Fruit fly (Drosophila melanogaster) whole organism, pupa: ENCODE results near the gene Atpalpha.
A peak's percentile ranks its signal among the peaks of the same experiment; 100 is the strongest.

Experiments used
- CG10348 ChIP-seq: fragments of 200-800 bp; sonication (Bioruptor generic); IDR thresholded peaks from 2 replicates; pipeline ENCODE4 v1.3.6; 2022; ENCODE audit warnings: missing biosample characterization, missing genetic modification characterization
- CG12605 ChIP-seq: fragments of 200-800 bp; sonication (Bioruptor generic); IDR thresholded peaks from 2 replicates; pipeline ENCODE4 v1.3.6; 2022; ENCODE audit warnings: missing biosample characterization, missing genetic modification characterization
- CG13204 ChIP-seq: fragments of 200-800 bp; sonication (Bioruptor generic); optimal IDR thresholded peaks from 2 replicates; lab custom pipeline; 2018; ENCODE audit warnings: missing biosample characterization, mild to moderate bottlenecking, missing genetic modification characterization, moderate library complexity
- CG14655 ChIP-seq: fragments of 200-800 bp; sonication (Bioruptor generic); optimal IDR thresholded peaks from 3 replicates; lab custom pipeline; 2017; ENCODE audit warnings: mild to moderate bottlenecking, missing biosample characterization, missing genetic modification reagents, missing genetic modification characterization
- CG15710 ChIP-seq: fragments of 200-800 bp; sonication (Bioruptor generic); optimal IDR thresholded peaks from 2 replicates; lab custom pipeline; 2018; ENCODE audit warnings: missing biosample characterization, mild to moderate bottlenecking, missing genetic modification characterization, moderate library complexity
- CG17806 ChIP-seq: fragments of 200-800 bp; sonication (Bioruptor generic); optimal IDR thresholded peaks from 2 replicates; lab custom pipeline; 2018; ENCODE audit warnings: missing biosample characterization, mild to moderate bottlenecking, missing genetic modification characterization, moderate library complexity
- CG32121 ChIP-seq: fragments of 200-800 bp; sonication (Bioruptor generic); IDR thresholded peaks from 2 replicates; pipeline ENCODE4 v1.3.6; 2022; ENCODE audit warnings: missing biosample characterization, missing genetic modification characterization
- CG34367 ChIP-seq: fragments of 200-800 bp; sonication (Bioruptor generic); optimal IDR thresholded peaks from 2 replicates; lab custom pipeline; 2018; ENCODE audit warnings: missing biosample characterization, mild to moderate bottlenecking, missing genetic modification characterization
- CG4496 ChIP-seq: fragments of 200-800 bp; sonication (Bioruptor generic); IDR thresholded peaks from 3 replicates; pipeline ENCODE4 v1.3.6; 2022; ENCODE audit warnings: missing biosample characterization, missing genetic modification characterization
- CG8159 ChIP-seq: fragments of 200-800 bp; sonication (Bioruptor generic); optimal IDR thresholded peaks from 3 replicates; lab custom pipeline; 2018; ENCODE audit warnings: missing biosample characterization, mild to moderate bottlenecking, missing genetic modification characterization, moderate library complexity
- CG8301 ChIP-seq: fragments of 200-800 bp; sonication (Bioruptor generic); optimal IDR thresholded peaks from 2 replicates; lab custom pipeline; 2018; ENCODE audit warnings: missing biosample characterization, mild to moderate bottlenecking, missing genetic modification characterization
- CG9948 ChIP-seq: fragments of 200-800 bp; sonication (Bioruptor generic); optimal IDR thresholded peaks from 2 replicates; lab custom pipeline; 2018; ENCODE audit warnings: missing biosample characterization, mild to moderate bottlenecking, missing genetic modification characterization, moderate library complexity
- D1 ChIP-seq: fragments of 200-800 bp; sonication (Bioruptor generic); optimal IDR thresholded peaks from 2 replicates; lab custom pipeline; 2018; ENCODE audit warnings: missing biosample characterization, mild to moderate bottlenecking, missing genetic modification characterization, moderate library complexity
- EcR ChIP-seq: fragments of 200-800 bp; sonication (Bioruptor generic); optimal IDR thresholded peaks from 3 replicates; lab custom pipeline; 2019; ENCODE audit warnings: missing biosample characterization, missing genetic modification characterization, mild to moderate bottlenecking, moderate library complexity, missing genetic modification reagents
- Ets98B ChIP-seq: fragments of 200-800 bp; sonication (Bioruptor generic); IDR thresholded peaks from 2 replicates; pipeline ENCODE4 v1.3.6; 2022; ENCODE audit warnings: missing biosample characterization, missing genetic modification characterization
- Pif1A ChIP-seq: fragments of 200-800 bp; sonication (Bioruptor generic); optimal IDR thresholded peaks from 3 replicates; lab custom pipeline; 2016; ENCODE audit warnings: missing biosample characterization, missing genetic modification characterization
- Pif1B ChIP-seq: fragments of 200-800 bp; sonication (Bioruptor generic); optimal IDR thresholded peaks from 3 replicates; lab custom pipeline; 2016; ENCODE audit warnings: missing biosample characterization, missing genetic modification characterization
- Snoo ChIP-seq: fragments of 200-800 bp; sonication (Bioruptor generic); optimal IDR thresholded peaks from 3 replicates; lab custom pipeline; 2017; ENCODE audit warnings: missing biosample characterization, mild to moderate bottlenecking, missing genetic modification characterization, inconsistent platforms
- fd96Ca ChIP-seq: fragments of 200-800 bp; sonication (Bioruptor generic); IDR thresholded peaks from 3 replicates; pipeline ENCODE4 v1.3.6; 2022; ENCODE audit warnings: missing biosample characterization, missing genetic modification characterization
- gl ChIP-seq: fragments of 200-800 bp; sonication (Bioruptor generic); optimal IDR thresholded peaks from 2 replicates; lab custom pipeline; 2018; ENCODE audit warnings: missing biosample characterization, mild to moderate bottlenecking, missing genetic modification characterization
- rn ChIP-seq: fragments of 200-800 bp; sonication (Bioruptor generic); IDR thresholded peaks from 2 replicates; pipeline ENCODE4 v1.3.6; 2022; ENCODE audit warnings: missing biosample characterization, missing genetic modification characterization

Atpalpha gene

dm6 chr3R:20985592-20985991, 37.1 kb downstream of the Atpalpha start:
- no peak for TF ChIP-seq D1 (tag; lab: Kevin White, UChicago)
- no peak for TF ChIP-seq CG32121 (GFP tag; lab: Robert Waterston, UW)
- TF ChIP-seq Pif1A (GFP tag; lab: Kevin White, UChicago): no peak
- no peak for TF ChIP-seq CG34367 (tag; lab: Kevin White, UChicago)
- TF ChIP-seq CG10348 (GFP tag; lab: Robert Waterston, UW): no peak
- TF ChIP-seq Snoo (tag; lab: Kevin White, UChicago): no peak
- TF ChIP-seq EcR (GFP tag; lab: Kevin White, UChicago): no peak
- no peak for TF ChIP-seq fd96Ca
- no peak for TF ChIP-seq CG8301 (tag; lab: Kevin White, UChicago)
- no peak for TF ChIP-seq gl (tag; lab: Kevin White, UChicago)
- TF ChIP-seq CG4496 (GFP tag; lab: Robert Waterston, UW): no peak
- TF ChIP-seq CG8159 (tag; lab: Kevin White, UChicago): no peak
- no peak for TF ChIP-seq rn (GFP tag; lab: Robert Waterston, UW)
- no peak for TF ChIP-seq CG9948 (tag; lab: Kevin White, UChicago)
- TF ChIP-seq Pif1B (GFP tag; lab: Kevin White, UChicago): no peak
- TF ChIP-seq CG14655 (GFP tag; lab: Kevin White, UChicago): no peak

- no peak for TF ChIP-seq Pif1B (GFP tag; lab: Kevin White, UChicago)
- TF ChIP-seq fd96Ca: no peak
- no peak for TF ChIP-seq EcR (GFP tag; lab: Kevin White, UChicago)
- TF ChIP-seq CG8159 (tag; lab: Kevin White, UChicago): no peak
- no peak for TF ChIP-seq CG17806 (tag; lab: Kevin White, UChicago)
- TF ChIP-seq CG13204 (GFP tag; lab: Kevin White, UChicago): no peak
- TF ChIP-seq Pif1A (GFP tag; lab: Kevin White, UChicago): no peak
- TF ChIP-seq CG4496 (GFP tag; lab: Robert Waterston, UW): no peak
- no peak for TF ChIP-seq CG9948 (tag; lab: Kevin White, UChicago)
- TF ChIP-seq rn (GFP tag; lab: Robert Waterston, UW): no peak
- TF ChIP-seq CG14655 (GFP tag; lab: Kevin White, UChicago): no peak
Observed at dm6 chr3R:20987836-20988235, 39.3 kb downstream of the Atpalpha start, which contains the start of gene CG43446. Gene CG43446, minus strand, starts transcription at chr3R:20987936.

- TF ChIP-seq CG4496 (GFP tag; lab: Robert Waterston, UW) (no peak), CG10348 (GFP tag; lab: Robert Waterston, UW) (no peak), fd96Ca (no peak), Snoo (tag; lab: Kevin White, UChicago) (no peak), EcR (GFP tag; lab: Kevin White, UChicago) (no peak), CG15710 (tag; lab: Kevin White, UChicago) (no peak), CG13204 (GFP tag; lab: Kevin White, UChicago) (no peak), CG32121 (GFP tag; lab: Robert Waterston, UW) (no peak), CG8301 (tag; lab: Kevin White, UChicago) (no peak), CG14655 (GFP tag; lab: Kevin White, UChicago) (no peak), Pif1B (GFP tag; lab: Kevin White, UChicago) (no peak), rn (GFP tag; lab: Robert Waterston, UW) (no peak), gl (tag; lab: Kevin White, UChicago) (no peak), CG17806 (tag; lab: Kevin White, UChicago) (no peak), Pif1A (GFP tag; lab: Kevin White, UChicago) (no peak), CG9948 (tag; lab: Kevin White, UChicago) (no peak), Ets98B (GFP tag; lab: Robert Waterston, UW) (no peak), CG8159 (tag; lab: Kevin White, UChicago) (no peak), D1 (tag; lab: Kevin White, UChicago) (no peak), CG12605 (no peak)
- TF ChIP-seq, all 21 proteins: peak for 0
Observed at dm6 chr3R:20988560-20988959, 40.0 kb downstream of the Atpalpha start.

dm6 chr3R:20989046-20989445, 40.5 kb downstream of the Atpalpha start:
- TF ChIP-seq CG34367 (tag; lab: Kevin White, UChicago) (no peak), CG14655 (GFP tag; lab: Kevin White, UChicago) (no peak), CG4496 (GFP tag; lab: Robert Waterston, UW) (no peak), D1 (tag; lab: Kevin White, UChicago) (no peak), CG10348 (GFP tag; lab: Robert Waterston, UW) (no peak), Pif1B (GFP tag; lab: Kevin White, UChicago) (no peak), CG13204 (GFP tag; lab: Kevin White, UChicago) (no peak)

dm6 chr3R:20989657-20990056, 41.1 kb downstream of the Atpalpha start:
- peak; percentile 43 for TF ChIP-seq CG8301 (tag; lab: Kevin White, UChicago)
- peak; percentile 54; the same call in 1 of the 3 replicates for TF ChIP-seq fd96Ca
- TF ChIP-seq EcR (GFP tag; lab: Kevin White, UChicago): no peak
- peak; percentile 5 for TF ChIP-seq Pif1A (GFP tag; lab: Kevin White, UChicago)
- TF ChIP-seq rn (GFP tag; lab: Robert Waterston, UW): no peak
- TF ChIP-seq CG14655 (GFP tag; lab: Kevin White, UChicago): peak; percentile 61
- TF ChIP-seq CG8159 (tag; lab: Kevin White, UChicago): peak; percentile 9

dm6 chr3R:20990409-20990808, 41.9 kb downstream of the Atpalpha start:
- TF ChIP-seq Pif1A (GFP tag; lab: Kevin White, UChicago): no peak
- TF ChIP-seq Snoo (tag; lab: Kevin White, UChicago): no peak
- no peak for TF ChIP-seq Ets98B (GFP tag; lab: Robert Waterston, UW)
